Fruit fly (Drosophila melanogaster): ENCODE results near the gene Eh.

Gene Eh

DNA sequence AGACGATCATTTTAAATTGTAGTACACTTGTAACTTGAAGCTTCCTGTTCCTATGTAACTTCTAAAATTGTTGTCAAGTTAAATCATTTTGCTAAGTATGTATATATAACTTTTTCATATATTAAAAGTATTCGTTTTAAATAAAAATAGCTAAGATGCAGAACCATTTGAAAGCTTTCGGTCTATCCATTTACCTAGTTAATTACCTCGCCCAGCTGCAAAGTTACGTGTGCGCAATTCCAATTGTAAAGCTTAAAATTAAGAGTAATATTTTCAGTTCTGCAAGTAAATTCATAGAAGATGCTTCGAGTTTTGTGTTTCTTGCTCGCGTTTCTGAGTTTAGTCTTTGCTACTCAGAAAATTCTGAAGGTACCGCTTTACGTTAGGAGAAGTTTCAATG, 39.3 kb downstream of the Eh start, which contains the start of gene CG5860:
TSS of gene CG5860 (plus strand) at position 301 of the 400 bp plus-strand sequence.
- no peak for TF ChIP-seq CG8159 (tag; optimal IDR thresholded peaks at IDR 0.05)
- no peak for TF ChIP-seq EcR (GFP tag; optimal IDR thresholded peaks at IDR 0.05)
- no peak for TF ChIP-seq CG34367 (tag; optimal IDR thresholded peaks at IDR 0.05)
- no peak for TF ChIP-seq CG15710 (tag; optimal IDR thresholded peaks at IDR 0.05)
- TF ChIP-seq CG12605 (GFP tag; IDR thresholded peaks at IDR 0.05): no peak
- no peak for TF ChIP-seq CG13204 (GFP tag; optimal IDR thresholded peaks at IDR 0.05)
- no peak for TF ChIP-seq Pif1A (GFP tag; optimal IDR thresholded peaks at IDR 0.05)

dm6 chr3R:17407576-17407975, 41.1 kb downstream of the Eh start, which contains the start of gene CG17283:
TSS of gene CG17283 (plus strand) at chr3R:17407876.
- TF ChIP-seq D1 (tag; optimal IDR thresholded peaks at IDR 0.05) (no peak), CG10348 (GFP tag; IDR thresholded peaks at IDR 0.05) (no peak), Pif1A (GFP tag; optimal IDR thresholded peaks at IDR 0.05) (no peak), CG12605 (GFP tag; IDR thresholded peaks at IDR 0.05) (no peak), Ets98B (GFP tag; IDR thresholded peaks at IDR 0.05) (no peak), CG4496 (GFP tag; IDR thresholded peaks at IDR 0.05) (no peak), CG14655 (GFP tag; optimal IDR thresholded peaks at IDR 0.05) (no peak)

DNA sequence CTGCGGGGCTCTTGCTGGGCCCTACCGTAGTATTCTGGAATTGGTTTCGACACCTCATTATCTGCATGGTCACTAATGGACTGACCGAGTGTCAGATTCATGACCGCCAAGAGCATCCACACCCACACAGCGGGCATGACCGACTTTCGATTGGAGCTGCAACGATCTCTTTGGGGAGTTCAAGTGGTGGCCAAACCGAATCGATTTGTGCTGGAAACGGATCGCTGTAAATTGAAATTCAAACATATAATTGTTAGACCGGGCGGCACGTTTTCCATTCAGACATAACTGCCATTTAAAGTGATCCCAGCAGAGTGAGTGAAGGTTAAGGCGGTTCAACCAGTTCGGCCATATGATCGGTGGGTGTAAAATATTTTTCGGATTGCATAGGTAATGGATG, 42.2 kb downstream of the Eh start, which contains the start of the genes CG42824 and CG42798:
TSS of gene CG42824 (minus strand) at position 101 of the 400 bp plus-strand sequence.
TSS of gene CG42798 (plus strand) at position 268 of the 400 bp plus-strand sequence.
- no peak for TF ChIP-seq CG32121 (GFP tag; IDR thresholded peaks at IDR 0.05)
- no peak for TF ChIP-seq Pif1B (GFP tag; optimal IDR thresholded peaks at IDR 0.05)
- TF ChIP-seq Snoo (tag; optimal IDR thresholded peaks at IDR 0.05): no peak
- no peak for TF ChIP-seq CG8159 (tag; optimal IDR thresholded peaks at IDR 0.05)
- TF ChIP-seq CG4496 (GFP tag; IDR thresholded peaks at IDR 0.05): no peak
- no peak for TF ChIP-seq Pif1A (GFP tag; optimal IDR thresholded peaks at IDR 0.05)

DNA sequence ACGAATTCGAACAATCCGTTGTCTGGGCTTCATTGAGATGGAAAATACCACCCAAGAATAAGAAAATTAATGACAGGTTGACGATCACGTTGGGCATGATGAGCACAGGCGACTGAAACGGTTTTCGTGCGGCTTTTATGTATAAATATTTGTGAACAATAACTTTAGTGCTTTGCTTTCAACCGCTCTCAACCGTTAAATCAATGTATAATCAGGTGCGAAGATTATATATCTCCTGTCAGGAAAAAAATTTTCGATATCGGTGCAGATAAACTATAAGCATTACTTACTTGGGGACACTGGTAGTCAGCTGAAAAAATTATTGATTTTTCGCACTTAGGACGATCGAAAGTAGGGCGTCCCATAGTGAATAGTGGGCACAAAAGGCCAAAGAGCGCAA, 43.6 kb downstream of the Eh start, which contains the start of gene CG42823:
TSS of gene CG42823 (minus strand) at position 101 of the 400 bp plus-strand sequence.
- TF ChIP-seq Pif1B (GFP tag; optimal IDR thresholded peaks at IDR 0.05): no peak
- TF ChIP-seq CG8159 (tag; optimal IDR thresholded peaks at IDR 0.05): no peak
- no peak for TF ChIP-seq CG17806 (tag; optimal IDR thresholded peaks at IDR 0.05)
- TF ChIP-seq CG12605 (GFP tag; IDR thresholded peaks at IDR 0.05): no peak
- TF ChIP-seq CG4496 (GFP tag; IDR thresholded peaks at IDR 0.05): no peak
- TF ChIP-seq CG14655 (GFP tag; optimal IDR thresholded peaks at IDR 0.05): no peak
- no peak for TF ChIP-seq CG15710 (tag; optimal IDR thresholded peaks at IDR 0.05)
- TF ChIP-seq D1 (tag; optimal IDR thresholded peaks at IDR 0.05): no peak
- no peak for TF ChIP-seq CG9948 (tag; optimal IDR thresholded peaks at IDR 0.05)
- no peak for TF ChIP-seq rn (GFP tag; IDR thresholded peaks at IDR 0.05)
- no peak for TF ChIP-seq CG34367 (tag; optimal IDR thresholded peaks at IDR 0.05)

dm6 chr3R:17404155-17404554, 44.5 kb downstream of the Eh start:
- TF ChIP-seq CG14655 (GFP tag; optimal IDR thresholded peaks at IDR 0.05): no peak
- TF ChIP-seq CG8301 (tag; optimal IDR thresholded peaks at IDR 0.05): no peak
- no peak for TF ChIP-seq CG4496 (GFP tag; IDR thresholded peaks at IDR 0.05)
- TF ChIP-seq rn (GFP tag; IDR thresholded peaks at IDR 0.05): no peak
- no peak for TF ChIP-seq CG32121 (GFP tag; IDR thresholded peaks at IDR 0.05)
- TF ChIP-seq Ets98B (GFP tag; IDR thresholded peaks at IDR 0.05): no peak
- TF ChIP-seq CG17806 (tag; optimal IDR thresholded peaks at IDR 0.05): no peak
- no peak for TF ChIP-seq D1 (tag; optimal IDR thresholded peaks at IDR 0.05)
- TF ChIP-seq CG12605 (GFP tag; IDR thresholded peaks at IDR 0.05): no peak
- no peak for TF ChIP-seq CG34367 (tag; optimal IDR thresholded peaks at IDR 0.05)
- no peak for TF ChIP-seq CG13204 (GFP tag; optimal IDR thresholded peaks at IDR 0.05)
- no peak for TF ChIP-seq fd96Ca (GFP tag; IDR thresholded peaks at IDR 0.05)
- no peak for TF ChIP-seq EcR (GFP tag; optimal IDR thresholded peaks at IDR 0.05)
- TF ChIP-seq CG15710 (tag; optimal IDR thresholded peaks at IDR 0.05): no peak
- TF ChIP-seq CG9948 (tag; optimal IDR thresholded peaks at IDR 0.05): no peak
- TF ChIP-seq CG8159 (tag; optimal IDR thresholded peaks at IDR 0.05): no peak
- TF ChIP-seq Pif1A (GFP tag; optimal IDR thresholded peaks at IDR 0.05): no peak
- no peak for TF ChIP-seq CG10348 (GFP tag; IDR thresholded peaks at IDR 0.05)

DNA sequence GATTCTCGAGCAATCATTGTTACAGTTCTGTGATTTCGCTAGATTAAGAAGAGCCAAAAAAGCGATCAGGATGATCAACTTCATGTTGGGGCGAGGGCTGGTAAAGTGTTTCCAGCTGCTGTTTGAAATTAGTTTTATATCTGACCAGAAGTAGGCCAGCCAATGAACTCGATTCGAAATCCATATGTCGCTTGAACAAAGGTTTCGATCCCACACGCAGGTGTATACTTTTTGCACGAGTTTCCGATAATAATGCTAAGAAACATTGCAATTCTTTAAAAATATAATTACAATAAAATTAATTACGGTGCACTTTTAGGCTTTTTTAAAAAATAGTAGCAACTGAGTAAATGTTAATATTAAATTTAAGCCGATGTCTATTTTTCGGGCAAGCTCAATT, 45.0 kb downstream of the Eh start, which contains the start of gene CG34280:
TSS of gene CG34280 (minus strand) at position 101 of the 400 bp plus-strand sequence.
- TF ChIP-seq Pif1A (GFP tag; optimal IDR thresholded peaks at IDR 0.05) (no peak), CG15710 (tag; optimal IDR thresholded peaks at IDR 0.05) (no peak), Ets98B (GFP tag; IDR thresholded peaks at IDR 0.05) (no peak), CG34367 (tag; optimal IDR thresholded peaks at IDR 0.05) (no peak)

dm6 chr3R:17403188-17403587, 45.5 kb downstream of the Eh start, which contains the start of gene CG34279:
TSS of gene CG34279 (minus strand) at chr3R:17403288.
- no peak for TF ChIP-seq CG9948 (tag; optimal IDR thresholded peaks at IDR 0.05)
- no peak for TF ChIP-seq EcR (GFP tag; optimal IDR thresholded peaks at IDR 0.05)
- TF ChIP-seq CG8301 (tag; optimal IDR thresholded peaks at IDR 0.05): no peak
- no peak for TF ChIP-seq CG32121 (GFP tag; IDR thresholded peaks at IDR 0.05)
- TF ChIP-seq Pif1B (GFP tag; optimal IDR thresholded peaks at IDR 0.05): no peak
- TF ChIP-seq rn (GFP tag; IDR thresholded peaks at IDR 0.05): no peak

DNA sequence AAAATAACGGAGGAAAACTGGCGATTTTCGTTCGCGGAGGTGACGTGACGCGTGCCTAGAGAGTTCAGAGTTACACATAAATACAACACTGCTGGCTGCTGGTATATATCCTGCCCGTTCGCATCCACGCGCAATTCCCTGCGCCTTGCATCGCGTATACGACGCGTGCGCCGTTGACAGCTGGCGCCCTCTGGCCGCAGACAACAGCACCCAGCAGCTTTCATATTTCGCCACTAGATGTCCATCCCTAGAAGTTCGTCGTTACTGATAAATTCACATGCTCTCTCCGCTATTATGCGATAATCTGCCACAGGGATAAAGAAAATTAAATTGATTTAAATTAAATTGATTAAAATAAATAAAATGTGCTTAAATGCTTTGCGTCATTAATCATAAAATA, 46.2 kb downstream of the Eh start, which contains the start of gene Sur-8:
TSS of gene Sur-8 (minus strand) at position 82 of the 400 bp plus-strand sequence.
- no peak for TF ChIP-seq CG13204 (GFP tag; optimal IDR thresholded peaks at IDR 0.05)
- no peak; the same call in 1 of the 2 replicates for TF ChIP-seq CG32121 (GFP tag; IDR thresholded peaks at IDR 0.05)
- peak; percentile 42; the same call in 2 of the 3 replicates for TF ChIP-seq fd96Ca (GFP tag; IDR thresholded peaks at IDR 0.05)
- no peak for TF ChIP-seq EcR (GFP tag; optimal IDR thresholded peaks at IDR 0.05)
- no peak for TF ChIP-seq CG9948 (tag; optimal IDR thresholded peaks at IDR 0.05)
- TF ChIP-seq CG15710 (tag; optimal IDR thresholded peaks at IDR 0.05): no peak
- TF ChIP-seq CG4496 (GFP tag; IDR thresholded peaks at IDR 0.05): peak; percentile 79
- TF ChIP-seq CG10348 (GFP tag; IDR thresholded peaks at IDR 0.05): no peak
- no peak for TF ChIP-seq CG34367 (tag; optimal IDR thresholded peaks at IDR 0.05)
- TF ChIP-seq CG17806 (tag; optimal IDR thresholded peaks at IDR 0.05): no peak
- TF ChIP-seq Pif1A (GFP tag; optimal IDR thresholded peaks at IDR 0.05): peak; percentile 7
- TF ChIP-seq rn (GFP tag; IDR thresholded peaks at IDR 0.05): peak; percentile 40; the same call in 1 of the 2 replicates
- TF ChIP-seq Snoo (tag; optimal IDR thresholded peaks at IDR 0.05): no peak
- TF ChIP-seq gl (tag; optimal IDR thresholded peaks at IDR 0.05): no peak
- no peak for TF ChIP-seq Pif1B (GFP tag; optimal IDR thresholded peaks at IDR 0.05)
- TF ChIP-seq Ets98B (GFP tag; IDR thresholded peaks at IDR 0.05): peak; percentile 41
- no peak for TF ChIP-seq CG8159 (tag; optimal IDR thresholded peaks at IDR 0.05)
- no peak for TF ChIP-seq CG8301 (tag; optimal IDR thresholded peaks at IDR 0.05)
- TF ChIP-seq CG12605 (GFP tag; IDR thresholded peaks at IDR 0.05): no peak
- TF ChIP-seq CG14655 (GFP tag; optimal IDR thresholded peaks at IDR 0.05): peak; percentile 25
- no peak for TF ChIP-seq D1 (tag; optimal IDR thresholded peaks at IDR 0.05)
